Fruit fly (Drosophila melanogaster) whole organism, embryonic: ENCODE data around the gene barc.

Experiments used
- Abd-B ChIP-seq: fragments of 200-800 bp; sonication (Bioruptor generic); optimal IDR thresholded peaks from 2 replicates; lab custom pipeline; 2018; ENCODE audit warnings: missing biosample characterization, mild to moderate bottlenecking, missing genetic modification characterization, moderate library complexity
- Atf-2 ChIP-seq: fragments of 200-800 bp; sonication (Bioruptor generic); optimal IDR thresholded peaks from 2 replicates; lab custom pipeline; 2016; ENCODE audit warnings: missing biosample characterization, missing genetic modification characterization
- B-H1 ChIP-seq: fragments of 200-800 bp; sonication (Bioruptor generic); IDR thresholded peaks from 3 replicates; pipeline ENCODE4 v1.3.6; 2022; ENCODE audit warnings: missing biosample characterization, missing genetic modification characterization
- BEAF-32 ChIP-seq: fragments of 200-800 bp; sonication (Bioruptor generic); optimal IDR thresholded peaks from 3 replicates; lab custom pipeline; 2017; ENCODE audit warnings: missing biosample characterization, missing genetic modification characterization, mild to moderate bottlenecking, moderate library complexity, missing genetic modification reagents
- Blimp-1 ChIP-seq: fragments of 200-800 bp; sonication (Bioruptor generic); optimal IDR thresholded peaks from 3 replicates; lab custom pipeline; 2018; ENCODE audit warnings: missing biosample characterization, missing genetic modification characterization, mild to moderate bottlenecking, moderate library complexity, missing genetic modification reagents
- CG10147 ChIP-seq: fragments of 200-800 bp; sonication (Bioruptor generic); optimal IDR thresholded peaks from 2 replicates; lab custom pipeline; 2019; ENCODE audit warnings: missing biosample characterization, mild to moderate bottlenecking, missing genetic modification characterization, moderate library complexity
- CG12155 ChIP-seq: fragments of 200-800 bp; sonication (Bioruptor generic); optimal IDR thresholded peaks from 3 replicates; lab custom pipeline; 2016; ENCODE audit warnings: missing biosample characterization, missing genetic modification characterization
- CG12236 ChIP-seq: fragments of 200-800 bp; sonication (Bioruptor generic); optimal IDR thresholded peaks from 2 replicates; lab custom pipeline; 2016; ENCODE audit warnings: missing biosample characterization, missing genetic modification characterization
- CG14014 ChIP-seq: fragments of 200-800 bp; sonication (Bioruptor generic); IDR thresholded peaks from 2 replicates; pipeline ENCODE4 v1.3.6; 2022; ENCODE audit warnings: missing biosample characterization, missing genetic modification characterization
- CG17361 ChIP-seq: fragments of 200-800 bp; sonication (Bioruptor generic); IDR thresholded peaks from 3 replicates; pipeline ENCODE4 v1.3.6; 2022; ENCODE audit warnings: missing biosample characterization, missing genetic modification characterization
- CG18619 ChIP-seq: fragments of 200-800 bp; sonication (Bioruptor generic); optimal IDR thresholded peaks from 3 replicates; lab custom pipeline; 2017; ENCODE audit warnings: missing biosample characterization, mild to moderate bottlenecking, missing genetic modification characterization
- CG3163 ChIP-seq: fragments of 200-800 bp; sonication (Bioruptor generic); optimal IDR thresholded peaks from 3 replicates; lab custom pipeline; 2016; ENCODE audit warnings: missing biosample characterization, missing genetic modification characterization
- CG33557 ChIP-seq: fragments of 200-800 bp; sonication (Bioruptor generic); optimal IDR thresholded peaks from 2 replicates; lab custom pipeline; 2019; ENCODE audit warnings: missing biosample characterization, mild to moderate bottlenecking, missing genetic modification characterization, moderate library complexity
- CG4404 ChIP-seq: fragments of 200-800 bp; sonication (Bioruptor generic); IDR thresholded peaks from 2 replicates; pipeline ENCODE4 v1.3.6; 2022; ENCODE audit warnings: missing biosample characterization, missing genetic modification characterization
- CG6272 ChIP-seq: fragments of 200-800 bp; sonication (Bioruptor generic); IDR thresholded peaks from 2 replicates; pipeline ENCODE4 v1.3.6; 2022; ENCODE audit warnings: missing biosample characterization, missing genetic modification characterization
- Chrac-16 ChIP-seq: fragments of 200-800 bp; sonication (Bioruptor generic); optimal IDR thresholded peaks from 3 replicates; lab custom pipeline; 2016; ENCODE audit warnings: missing biosample characterization, missing genetic modification characterization
- D19A ChIP-seq: fragments of 200-800 bp; optimal IDR thresholded peaks from 3 replicates; lab custom pipeline; 2019; ENCODE audit warnings: missing biosample characterization, mild to moderate bottlenecking, missing genetic modification characterization, moderate library complexity
- Dbx ChIP-seq: fragments of 200-800 bp; sonication (Bioruptor generic); IDR thresholded peaks from 3 replicates; pipeline ENCODE4 v1.3.6; 2022; ENCODE audit warnings: missing biosample characterization, missing genetic modification characterization
- Dll ChIP-seq: fragments of 200-800 bp; sonication (Bioruptor generic); IDR thresholded peaks from 4 replicates; pipeline ENCODE4 v1.3.6; 2022; ENCODE audit warnings: missing biosample characterization, missing genetic modification characterization; ENCODE audit not compliant: partially characterized antibody
- E2f2 ChIP-seq: fragments of 200-800 bp; sonication (Bioruptor generic); IDR thresholded peaks from 2 replicates; pipeline ENCODE4 v1.3.6; 2022; ENCODE audit warnings: missing biosample characterization, missing genetic modification characterization
- Ets65A ChIP-seq: fragments of 200-800 bp; sonication (Bioruptor generic); peaks from one replicate; lab custom pipeline; 2016; ENCODE audit warnings: missing biosample characterization, missing genetic modification characterization
- Gsc ChIP-seq: fragments of 200-800 bp; sonication (Bioruptor generic); IDR thresholded peaks from 2 replicates; pipeline ENCODE4 v1.3.6; 2022; ENCODE audit warnings: missing biosample characterization, missing genetic modification characterization
- Gug ChIP-seq: fragments of 200-800 bp; sonication (Bioruptor generic); IDR thresholded peaks from 4 replicates; pipeline ENCODE4 v1.3.6; 2022; ENCODE audit warnings: missing biosample characterization, missing genetic modification characterization
- HLH4C ChIP-seq: fragments of 200-800 bp; sonication (Bioruptor generic); IDR thresholded peaks from 3 replicates; pipeline ENCODE4 v1.3.6; 2022; ENCODE audit warnings: missing biosample characterization, missing genetic modification characterization; ENCODE audit not compliant: partially characterized antibody
- Hr78 ChIP-seq, 2 experiments: fragments of 200-800 bp in 1 of 2; fragments of >200 bp in 1 of 2; sonication (Bioruptor generic) in 1 of 2; optimal IDR thresholded peaks; 2 replicates each; lab custom pipeline; 2017 to 2019; ENCODE audit warnings: missing biosample characterization in 2 of 2, missing genetic modification characterization in 2 of 2, mild to moderate bottlenecking in 1 of 2, moderate library complexity in 1 of 2
- Jarid2 ChIP-seq: fragments of 200-800 bp; sonication (Bioruptor generic); optimal IDR thresholded peaks from 3 replicates; lab custom pipeline; 2017; ENCODE audit warnings: mild to moderate bottlenecking, missing biosample characterization, missing genetic modification reagents, missing genetic modification characterization
- Lhr ChIP-seq: fragments of 200-800 bp; sonication (Bioruptor generic); optimal IDR thresholded peaks from 3 replicates; lab custom pipeline; 2017; ENCODE audit warnings: mild to moderate bottlenecking, missing biosample characterization, missing genetic modification reagents, missing genetic modification characterization
- Max ChIP-seq: fragments of 200-800 bp; sonication (Bioruptor generic); optimal IDR thresholded peaks from 2 replicates; lab custom pipeline; 2016; ENCODE audit warnings: missing biosample characterization, mild to moderate bottlenecking, missing genetic modification characterization
- Med ChIP-seq: fragments of 200-800 bp; sonication (Bioruptor generic); peaks from one replicate; lab custom pipeline; 2016; ENCODE audit warnings: missing biosample characterization, missing genetic modification characterization, mild to moderate bottlenecking, inconsistent platforms, moderate library complexity
- NC2β ChIP-seq: fragments of 200-800 bp; sonication (Bioruptor generic); optimal IDR thresholded peaks from 2 replicates; lab custom pipeline; 2016; ENCODE audit warnings: missing biosample characterization, missing genetic modification characterization
- Opbp ChIP-seq: fragments of 200-800 bp; sonication (Bioruptor generic); IDR thresholded peaks from 3 replicates; pipeline ENCODE4 v1.3.6; 2022; ENCODE audit warnings: missing biosample characterization, missing genetic modification characterization; ENCODE audit not compliant: partially characterized antibody
- Tbp ChIP-seq: fragments of >200 bp; optimal IDR thresholded peaks from 2 replicates; lab custom pipeline; 2018; ENCODE audit warnings: missing biosample characterization, missing genetic modification characterization
- ap ChIP-seq: fragments of 200-800 bp; sonication (Bioruptor generic); IDR thresholded peaks from 2 replicates; pipeline ENCODE4 v1.3.6; 2022; ENCODE audit warnings: missing biosample characterization, missing genetic modification characterization
- bcd ChIP-seq: fragments of 200-800 bp; sonication (Bioruptor generic); optimal IDR thresholded peaks from 2 replicates; lab custom pipeline; 2017; ENCODE audit warnings: missing biosample characterization, mild to moderate bottlenecking, missing genetic modification characterization
- chif ChIP-seq, 2 experiments: fragments of 200-800 bp; sonication (Bioruptor generic); optimal IDR thresholded peaks; 3 replicates each; lab custom pipeline; 2016; ENCODE audit warnings: missing biosample characterization in 2 of 2, missing genetic modification characterization in 2 of 2
- chm ChIP-seq: fragments of 200-800 bp; sonication (Bioruptor generic); IDR thresholded peaks from 2 replicates; pipeline ENCODE4 v1.3.6; 2022; ENCODE audit warnings: missing biosample characterization, missing genetic modification characterization
- corto ChIP-seq: fragments of 200-800 bp; sonication (Bioruptor generic); optimal IDR thresholded peaks from 2 replicates; lab custom pipeline; 2016; ENCODE audit warnings: missing biosample characterization, mild to moderate bottlenecking, missing genetic modification characterization, moderate library complexity
- dan ChIP-seq: fragments of 200-800 bp; sonication (Bioruptor generic); IDR thresholded peaks from 2 replicates; pipeline ENCODE4 v1.3.6; 2022; ENCODE audit warnings: missing biosample characterization, missing genetic modification characterization
- dati ChIP-seq: fragments of 200-800 bp; sonication (Bioruptor generic); IDR thresholded peaks from 2 replicates; pipeline ENCODE4 v1.3.6; 2022; ENCODE audit warnings: missing biosample characterization, missing genetic modification characterization
- dm ChIP-seq: fragments of 200-800 bp; sonication (Bioruptor generic); optimal IDR thresholded peaks from 3 replicates; lab custom pipeline; 2016; ENCODE audit warnings: missing biosample characterization, missing genetic modification characterization
- gt ChIP-seq: fragments of 200-800 bp; sonication (Bioruptor generic); IDR thresholded peaks from 2 replicates; pipeline ENCODE4 v1.3.6; 2022; ENCODE audit warnings: missing biosample characterization, missing genetic modification characterization
- her ChIP-seq: fragments of 200-800 bp; sonication (Bioruptor generic); optimal IDR thresholded peaks from 2 replicates; lab custom pipeline; 2016; ENCODE audit warnings: missing biosample characterization, missing genetic modification characterization
- lab ChIP-seq: fragments of 200-800 bp; sonication (Bioruptor generic); optimal IDR thresholded peaks from 3 replicates; lab custom pipeline; 2017; ENCODE audit warnings: missing biosample characterization, missing genetic modification characterization, mild to moderate bottlenecking, moderate library complexity, missing genetic modification reagents
- lbe ChIP-seq: fragments of 200-800 bp; sonication (Bioruptor generic); optimal IDR thresholded peaks from 2 replicates; lab custom pipeline; 2016; ENCODE audit warnings: missing biosample characterization, mild to moderate bottlenecking, missing genetic modification characterization
- otp ChIP-seq: fragments of 200-800 bp; sonication (Bioruptor generic); IDR thresholded peaks from 3 replicates; pipeline ENCODE4, ENCODE4 v1.3.6; 2022; ENCODE audit warnings: missing biosample characterization, missing genetic modification characterization
- pho ChIP-seq: fragments of 200-800 bp; sonication (Bioruptor generic); optimal IDR thresholded peaks from 2 replicates; lab custom pipeline; 2016; ENCODE audit warnings: missing biosample characterization, missing genetic modification characterization
- pros ChIP-seq: fragments of 200-800 bp; sonication (Bioruptor generic); optimal IDR thresholded peaks from 3 replicates; lab custom pipeline; 2019; ENCODE audit warnings: missing biosample characterization, mild to moderate bottlenecking, missing genetic modification characterization, moderate library complexity
- sd ChIP-seq: fragments of 200-800 bp; sonication (Bioruptor generic); optimal IDR thresholded peaks from 3 replicates; lab custom pipeline; 2018; ENCODE audit warnings: missing biosample characterization, mild to moderate bottlenecking, missing genetic modification characterization, moderate library complexity
- sim ChIP-seq: fragments of 200-800 bp; sonication (Bioruptor generic); IDR thresholded peaks from 2 replicates; pipeline ENCODE4 v1.3.6; 2022; ENCODE audit warnings: missing biosample characterization, missing genetic modification characterization
- tin ChIP-seq: fragments of 200-800 bp; sonication (Bioruptor generic); optimal IDR thresholded peaks from 3 replicates; lab custom pipeline; 2016; ENCODE audit warnings: missing biosample characterization, missing genetic modification characterization
- trh ChIP-seq: fragments of 200-800 bp; sonication (Bioruptor generic); optimal IDR thresholded peaks from 2 replicates; lab custom pipeline; 2016; ENCODE audit warnings: missing biosample characterization, missing genetic modification characterization

The barc gene

dm6 chr3L:21433098-21433497 lies at the start of gene barc, which contains the start of gene Aef1 (continued):
- TF ChIP-seq bcd (GFP tag; lab: Kevin White, UChicago) (peak; percentile 89), pros (GFP tag; lab: Kevin White, UChicago) (no peak), sd (peak; percentile 80), pho (GFP tag; lab: Kevin White, UChicago) (peak; percentile 86), Ets65A (GFP tag; lab: Kevin White, UChicago) (peak; percentile 99), Opbp (GFP tag; lab: Robert Waterston, UW) (peak; percentile 84), CG17361 (GFP tag; lab: Robert Waterston, UW) (peak; percentile 94; the same call in 2 of the 3 replicates), CG3163 (peak; percentile 36), Chrac-16 (GFP tag; lab: Kevin White, UChicago) (peak; percentile 94), gt (GFP tag; lab: Robert Waterston, UW) (peak; percentile 58; the same call in 1 of the 2 replicates), D19A (tag; lab: Kevin White, UChicago) (no peak), dan (GFP tag; lab: Robert Waterston, UW) (peak; percentile 84), dati (no peak), dm (GFP tag; lab: Kevin White, UChicago) (peak; percentile 44), CG10147 (peak; percentile 84), Med (GFP tag; lab: Kevin White, UChicago) (peak; percentile 96), CG12155 (GFP tag; lab: Kevin White, UChicago) (peak; percentile 87), E2f2 (GFP tag; lab: Robert Waterston, UW) (peak; percentile 61), sim (GFP tag; lab: Robert Waterston, UW) (peak; percentile 74), HLH4C (GFP tag; lab: Robert Waterston, UW) (peak; percentile 87), Abd-B (GFP tag; lab: Kevin White, UChicago) (peak; percentile 94), Max (peak; percentile 88), chif (GFP tag; optimal IDR thresholded peaks at IDR 0.05; lab: Kevin White, UChicago) (peak; percentile 72 to 91), lbe (GFP tag; lab: Kevin White, UChicago) (no peak), Tbp (no peak), B-H1 (GFP tag; lab: Robert Waterston, UW) (peak; percentile 79; the same call in 2 of the 3 replicates), otp (GFP tag; lab: Robert Waterston, UW) (peak; percentile 50; the same call in 1 of the 3 replicates), corto (peak; percentile 61), Atf-2 (peak; percentile 85), CG33557 (peak; percentile 79), chm (GFP tag; lab: Robert Waterston, UW) (no peak), Dll (GFP tag; lab: Robert Waterston, UW) (peak; percentile 92), CG6272 (peak; percentile 93), CG12236 (GFP tag; lab: Kevin White, UChicago) (peak; percentile 60), Dbx (peak; percentile 93), Gsc (GFP tag; lab: Robert Waterston, UW) (no peak), CG4404 (GFP tag; lab: Robert Waterston, UW) (peak; percentile 95), tin (GFP tag; lab: Kevin White, UChicago) (peak; percentile 92), Blimp-1 (GFP tag; lab: Kevin White, UChicago) (peak; percentile 71), CG14014 (GFP tag; lab: Robert Waterston, UW) (peak; percentile 80; the same call in 1 of the 2 replicates), trh (peak; percentile 53), CG18619 (GFP tag; lab: Kevin White, UChicago) (peak; percentile 78), Jarid2 (GFP tag; lab: Kevin White, UChicago) (no peak), Gug (GFP tag; lab: Robert Waterston, UW) (peak; percentile 94), ap (peak; percentile 72), Hr78 (GFP tag; optimal IDR thresholded peaks at IDR 0.05; lab: Kevin White, UChicago) (no peak), her (GFP tag; lab: Kevin White, UChicago) (peak; percentile 40), BEAF-32 (GFP tag; lab: Kevin White, UChicago) (peak; percentile 96), NC2β (GFP tag; lab: Kevin White, UChicago) (peak; percentile 77), lab (GFP tag; lab: Kevin White, UChicago) (peak; percentile 82), Lhr (GFP tag; lab: Kevin White, UChicago) (peak; percentile 93)
